Fruit fly (Drosophila melanogaster): ENCODE measurements around the gene milt.
A peak's percentile ranks its signal among the peaks of the same experiment; 100 is the strongest.

The milt gene

DNA sequence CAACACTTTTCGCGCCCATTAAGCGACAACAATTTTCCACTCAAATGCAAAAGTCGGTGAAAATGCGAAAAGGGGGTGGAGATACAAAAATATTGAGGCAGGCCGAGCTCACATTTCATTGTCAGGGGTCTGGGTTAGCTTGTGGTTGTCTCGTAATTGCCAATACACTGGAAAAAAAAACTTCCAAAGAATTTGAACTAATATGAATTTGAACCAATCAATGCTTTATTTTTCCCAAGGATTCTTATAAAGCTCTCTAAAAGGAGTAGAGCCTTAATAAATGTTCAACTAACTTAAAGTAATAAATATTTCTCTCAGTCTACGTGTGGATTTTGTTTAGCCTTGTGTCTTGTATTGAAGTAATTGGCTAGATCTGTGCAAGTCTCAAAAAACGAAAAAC is 35.4 kb downstream of the milt start (continued):
- TF ChIP-seq CG13424 (tag; optimal IDR thresholded peaks at IDR 0.05) (peak; percentile 7), tx (GFP tag; optimal IDR thresholded peaks at IDR 0.05) (peak; percentile 10), row (GFP tag; IDR thresholded peaks at IDR 0.05) (peak; percentile 47; the same call in 2 of the 3 replicates), dmrt11E (tag; optimal IDR thresholded peaks at IDR 0.05) (peak; percentile 45), CG7839 (tag; optimal IDR thresholded peaks at IDR 0.05) (peak; percentile 41), Atf6 (GFP tag; IDR thresholded peaks at IDR 0.05) (no peak), Hr51 (GFP tag; optimal IDR thresholded peaks at IDR 0.05) (peak in 1 of 2 experiments; percentile 40), CG2712 (tag; optimal IDR thresholded peaks at IDR 0.05) (peak; percentile 38), CG4424 (GFP tag; optimal IDR thresholded peaks at IDR 0.05) (peak; percentile 26), lilli (GFP tag; optimal IDR thresholded peaks at IDR 0.05) (peak; percentile 11), nerfin-1 (tag; optimal IDR thresholded peaks at IDR 0.05) (no peak), lmd (GFP tag; IDR thresholded peaks at IDR 0.05) (peak; percentile 36; the same call in 1 of the 2 replicates), CG1024 (GFP tag; IDR thresholded peaks at IDR 0.05) (0 out of 2 replicates have a peak, but pooled peaks have one; percentile 25), CG15696 (tag; optimal IDR thresholded peaks at IDR 0.05) (peak; percentile 18), Dip3 (GFP tag; optimal IDR thresholded peaks at IDR 0.05) (no peak), CG16863 (GFP tag; optimal IDR thresholded peaks at IDR 0.05) (no peak), CG14441 (GFP tag; IDR thresholded peaks at IDR 0.05) (no peak), CG8388 (GFP tag; optimal IDR thresholded peaks at IDR 0.05) (peak; percentile 24), lab (GFP tag; optimal IDR thresholded peaks at IDR 0.05) (peak; percentile 36), ERR (GFP tag; optimal IDR thresholded peaks at IDR 0.05) (no peak), Abd-B (GFP tag; optimal IDR thresholded peaks at IDR 0.05) (peak; percentile 10), scrt (GFP tag; optimal IDR thresholded peaks at IDR 0.05) (no peak), bsh (GFP tag; optimal IDR thresholded peaks at IDR 0.05) (peak in 1 of 2 experiments; percentile 38), Ptx1 (GFP tag; IDR thresholded peaks at IDR 0.05) (0 out of 2 replicates have a peak, but pooled peaks have one; percentile 10), CG18262 (tag; optimal IDR thresholded peaks at IDR 0.05) (peak; percentile 27), CG12104 (GFP tag; optimal IDR thresholded peaks at IDR 0.05) (no peak), pnt (GFP tag; optimal IDR thresholded peaks at IDR 0.05) (peak; percentile 2), CG15269 (tag; optimal IDR thresholded peaks at IDR 0.05) (peak; percentile 29), dmrt99B (tag; optimal IDR thresholded peaks at IDR 0.05) (peak; percentile 33), Ets65A (GFP tag) (peak; percentile 90), CG1603 (tag; optimal IDR thresholded peaks at IDR 0.05) (peak; percentile 39), CG34422 (GFP tag; IDR thresholded peaks at IDR 0.05) (0 out of 3 replicates have a peak, but pooled peaks have one; percentile 8), aop (GFP tag; IDR thresholded peaks at IDR 0.05) (no peak), Blimp-1 (GFP tag; optimal IDR thresholded peaks at IDR 0.05) (peak; percentile 37), ftz-f1 (GFP tag; optimal IDR thresholded peaks at IDR 0.05) (no peak), sens (GFP tag) (peak; percentile 76), Pdp1 (GFP tag; optimal IDR thresholded peaks at IDR 0.05) (peak; percentile 24 to 33), Dbx (GFP tag; IDR thresholded peaks at IDR 0.05) (no peak), CG17829 (tag; optimal IDR thresholded peaks at IDR 0.05) (peak; percentile 4), CG9727 (GFP tag; optimal IDR thresholded peaks at IDR 0.05) (peak; percentile 13), ind (GFP tag; optimal IDR thresholded peaks at IDR 0.05) (peak; percentile 21), az2 (GFP tag; optimal IDR thresholded peaks at IDR 0.05) (peak; percentile 25), Xrp1 (GFP tag; IDR thresholded peaks at IDR 0.05) (peak; percentile 71), CG32767 (GFP tag; IDR thresholded peaks at IDR 0.05) (no peak), Ravus (GFP tag; IDR thresholded peaks at IDR 0.05) (no peak), CG2120 (GFP tag; optimal IDR thresholded peaks at IDR 0.05) (peak; percentile 21), CG12391 (tag; optimal IDR thresholded peaks at IDR 0.05) (peak; percentile 40), Taf1 (GFP tag; IDR thresholded peaks at IDR 0.05) (no peak), ems (GFP tag; optimal IDR thresholded peaks at IDR 0.05) (no peak), zen (tag; optimal IDR thresholded peaks at IDR 0.05) (peak; percentile 8), CG31441 (GFP tag; IDR thresholded peaks at IDR 0.05) (0 out of 2 replicates have a peak, but pooled peaks have one; percentile 23)
